Fruit fly (Drosophila melanogaster): ENCODE data around the gene Ids.

Ids gene

DNA sequence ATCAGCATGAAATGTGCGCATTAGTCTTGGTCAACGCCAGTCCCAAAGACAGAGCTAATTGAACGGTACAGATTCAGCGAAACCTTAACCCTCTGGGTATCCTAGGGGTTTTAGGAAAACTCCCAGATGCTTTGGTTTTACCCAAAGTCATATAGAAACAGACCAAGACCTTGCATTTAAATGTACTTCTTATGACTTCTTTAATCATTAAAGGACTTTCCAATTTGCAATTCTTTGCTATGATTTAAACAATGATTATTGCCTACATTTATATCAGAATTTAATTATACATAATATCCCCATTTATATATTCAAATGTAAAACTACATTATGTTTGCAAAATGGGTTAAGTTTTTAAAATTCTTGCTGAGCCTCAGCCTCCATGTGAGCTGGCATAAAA lies 44.9 kb downstream of the Ids start (continued):
- no peak for TF ChIP-seq CG11294 (GFP tag; IDR thresholded peaks at IDR 0.05)
- TF ChIP-seq CG32006 (GFP tag; optimal IDR thresholded peaks at IDR 0.05), result no peak
- no peak for TF ChIP-seq Gug (GFP tag; IDR thresholded peaks at IDR 0.05)
- no peak for TF ChIP-seq CG6276 (GFP tag; optimal IDR thresholded peaks at IDR 0.05)
- TF ChIP-seq Hr39 (GFP tag; optimal IDR thresholded peaks at IDR 0.05), result peak; percentile 43
- TF ChIP-seq Lpt (GFP tag; optimal IDR thresholded peaks at IDR 0.05), result no peak
- peak; percentile 68 for TF ChIP-seq Met (GFP tag; optimal IDR thresholded peaks at IDR 0.05)
- TF ChIP-seq dsx (GFP tag; optimal IDR thresholded peaks at IDR 0.05; ENCODE audit: poor library complexity, severe bottlenecking), result no peak
- TF ChIP-seq Eip78C (GFP tag), result peak; percentile 58
- peak; percentile 40 for TF ChIP-seq cyc (GFP tag; optimal IDR thresholded peaks at IDR 0.05)
- TF ChIP-seq CG10631 (GFP tag; optimal IDR thresholded peaks at IDR 0.05), result no peak
- peak; percentile 45 for TF ChIP-seq lz (GFP tag; optimal IDR thresholded peaks at IDR 0.05)
- no peak for TF ChIP-seq CG6163 (GFP tag; IDR thresholded peaks at IDR 0.05)
- TF ChIP-seq CG16779 (tag; optimal IDR thresholded peaks at IDR 0.05), result no peak
- TF ChIP-seq net (GFP tag; optimal IDR thresholded peaks at IDR 0.05), result no peak
- TF ChIP-seq CG8632 (GFP tag; optimal IDR thresholded peaks at IDR 0.05), result no peak
- TF ChIP-seq OdsH (GFP tag; optimal IDR thresholded peaks at IDR 0.05), result no peak
- no peak for TF ChIP-seq fkh (GFP tag; optimal IDR thresholded peaks at IDR 0.05)
- no peak for TF ChIP-seq CG11902 (GFP tag; optimal IDR thresholded peaks at IDR 0.05)

DNA sequence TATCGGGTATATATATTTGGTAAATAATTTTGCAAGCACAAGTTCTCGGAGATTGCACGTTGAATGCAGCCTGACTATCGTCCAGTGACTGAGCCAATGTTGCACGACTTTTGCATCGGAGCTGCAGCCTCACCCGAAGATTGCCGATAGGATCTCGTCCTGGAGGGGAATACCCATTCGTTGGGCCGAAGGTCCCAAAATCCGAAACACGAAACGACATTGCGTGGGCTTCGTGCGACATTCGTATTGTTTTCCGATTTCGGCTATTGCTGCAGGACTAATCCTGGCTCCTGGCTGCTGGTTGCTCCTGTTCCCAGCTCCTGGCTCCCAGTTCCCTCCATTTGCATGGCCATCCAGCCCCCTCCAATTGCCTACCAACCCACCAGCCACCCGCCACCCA lies 46.8 kb downstream of the Ids start, which contains the start of gene sty:
Gene sty (minus strand): TSS at position 90 of the 400 bp plus-strand sequence.
- TF ChIP-seq CG11902 (GFP tag; optimal IDR thresholded peaks at IDR 0.05) (no peak), esn (GFP tag; optimal IDR thresholded peaks at IDR 0.05) (no peak), CG10631 (GFP tag; optimal IDR thresholded peaks at IDR 0.05) (no peak), CG1621 (tag; optimal IDR thresholded peaks at IDR 0.05) (no peak), Eip78C (GFP tag) (no peak), eg (GFP tag; IDR thresholded peaks at IDR 0.05) (no peak), CG8119 (GFP tag; IDR thresholded peaks at IDR 0.05) (no peak), fd85E (GFP tag; optimal IDR thresholded peaks at IDR 0.05) (no peak), OdsH (GFP tag; optimal IDR thresholded peaks at IDR 0.05) (no peak), CG31627 (GFP tag; optimal IDR thresholded peaks at IDR 0.05) (no peak), CG3032 (tag; optimal IDR thresholded peaks at IDR 0.05) (no peak), CG11294 (GFP tag; IDR thresholded peaks at IDR 0.05) (no peak), lz (GFP tag; optimal IDR thresholded peaks at IDR 0.05) (no peak), Sox102F (GFP tag; optimal IDR thresholded peaks at IDR 0.05) (no peak), CG6276 (GFP tag; optimal IDR thresholded peaks at IDR 0.05) (no peak), Hr38 (GFP tag; optimal IDR thresholded peaks at IDR 0.05) (no peak)

DNA sequence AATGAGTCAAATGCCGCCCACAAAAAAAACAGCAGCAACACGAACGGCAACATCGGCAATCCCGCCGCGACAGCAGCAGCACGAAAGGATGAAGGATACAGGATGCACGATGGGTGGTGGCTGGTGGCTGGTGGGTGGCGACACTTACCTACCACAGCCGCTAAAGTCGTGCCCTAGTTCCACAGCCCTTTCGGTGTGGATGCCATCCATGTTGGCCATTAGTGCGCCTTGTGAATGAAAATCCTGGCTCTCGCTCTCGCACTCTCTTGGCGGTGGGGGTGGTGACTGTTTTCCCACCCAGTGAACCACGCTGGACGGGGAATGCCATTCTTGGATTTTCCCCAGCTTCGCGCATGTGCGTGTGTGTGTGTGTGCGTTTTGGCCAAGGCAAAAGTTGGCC lies 49.0 kb downstream of the Ids start:
- TF ChIP-seq esn (GFP tag; optimal IDR thresholded peaks at IDR 0.05) (no peak), Eip75B (GFP tag; optimal IDR thresholded peaks at IDR 0.05) (no peak), dac (GFP tag; optimal IDR thresholded peaks at IDR 0.05) (no peak), CG8119 (GFP tag; IDR thresholded peaks at IDR 0.05) (no peak), CG8632 (GFP tag; optimal IDR thresholded peaks at IDR 0.05) (no peak), CG6808 (GFP tag; optimal IDR thresholded peaks at IDR 0.05) (no peak), CG10669 (GFP tag; optimal IDR thresholded peaks at IDR 0.05) (no peak), Eip93F (GFP tag; optimal IDR thresholded peaks at IDR 0.05) (no peak), svp (GFP tag) (no peak), fd59A (GFP tag; optimal IDR thresholded peaks at IDR 0.05) (no peak)
